Fruit fly (Drosophila melanogaster) whole organism, embryonic: ENCODE data around the gene Ctr9.

Experiments
- Adf1 ChIP-seq: fragments of 200-800 bp; sonication (Bioruptor generic); IDR thresholded peaks from 2 replicates; pipeline ENCODE4 v1.3.6; 2022; ENCODE audit warnings: missing biosample characterization, missing genetic modification characterization
- CG10366 ChIP-seq: fragments of 200-800 bp; sonication (Bioruptor generic); IDR thresholded peaks from 2 replicates; pipeline ENCODE4 v1.3.6; 2022; ENCODE audit warnings: missing biosample characterization, missing genetic modification characterization
- CG11696 ChIP-seq: fragments of 200-800 bp; sonication (Bioruptor generic); IDR thresholded peaks from 2 replicates; pipeline ENCODE4 v1.3.6; 2022; ENCODE audit warnings: missing biosample characterization, missing genetic modification characterization
- CG12071 ChIP-seq: fragments of 200-800 bp; sonication (Bioruptor generic); optimal IDR thresholded peaks from 3 replicates; lab custom pipeline; 2018; ENCODE audit warnings: missing biosample characterization, mild to moderate bottlenecking, missing genetic modification characterization
- CG12299 ChIP-seq: fragments of 200-800 bp; sonication (Bioruptor generic); optimal IDR thresholded peaks from 2 replicates; lab custom pipeline; 2018; ENCODE audit warnings: missing biosample characterization, mild to moderate bottlenecking, missing genetic modification characterization
- CG12391 ChIP-seq: fragments of 200-800 bp; sonication (Bioruptor generic); optimal IDR thresholded peaks from 3 replicates; lab custom pipeline; 2018; ENCODE audit warnings: missing biosample characterization, mild to moderate bottlenecking, missing genetic modification characterization, moderate library complexity
- CG13775 ChIP-seq: fragments of 200-800 bp; sonication (Bioruptor generic); optimal IDR thresholded peaks from 3 replicates; lab custom pipeline; 2017; ENCODE audit warnings: missing biosample characterization, mild to moderate bottlenecking, missing genetic modification characterization
- CG14050 ChIP-seq: fragments of 200-800 bp; sonication (Bioruptor generic); IDR thresholded peaks from 3 replicates; pipeline ENCODE4 v1.3.6; 2022; ENCODE audit warnings: missing biosample characterization, missing genetic modification characterization
- CG15269 ChIP-seq: fragments of 200-800 bp; sonication (Bioruptor generic); optimal IDR thresholded peaks from 2 replicates; lab custom pipeline; 2018; ENCODE audit warnings: missing biosample characterization, mild to moderate bottlenecking, missing genetic modification characterization, moderate library complexity
- CG15479 ChIP-seq: fragments of 200-800 bp; sonication (Bioruptor generic); optimal IDR thresholded peaks from 3 replicates; lab custom pipeline; 2019; ENCODE audit warnings: missing biosample characterization, mild to moderate bottlenecking, missing genetic modification characterization, moderate library complexity
- CG16815 ChIP-seq: fragments of 200-800 bp; sonication (Bioruptor generic); optimal IDR thresholded peaks from 3 replicates; lab custom pipeline; 2017; ENCODE audit warnings: missing biosample characterization, mild to moderate bottlenecking, missing genetic modification characterization
- CG33557 ChIP-seq: fragments of 200-800 bp; sonication (Bioruptor generic); optimal IDR thresholded peaks from 2 replicates; lab custom pipeline; 2019; ENCODE audit warnings: missing biosample characterization, mild to moderate bottlenecking, missing genetic modification characterization, moderate library complexity
- CG3838 ChIP-seq: fragments of 200-800 bp; sonication (Bioruptor generic); optimal IDR thresholded peaks from 3 replicates; lab custom pipeline; 2016; ENCODE audit warnings: missing biosample characterization, missing genetic modification characterization
- CG43689 ChIP-seq: fragments of 200-800 bp; sonication (Bioruptor generic); IDR thresholded peaks from 2 replicates; pipeline ENCODE4 v1.3.6; 2022; ENCODE audit warnings: missing biosample characterization, missing genetic modification characterization
- CG4424 ChIP-seq: fragments of 200-800 bp; sonication (Bioruptor generic); optimal IDR thresholded peaks from 3 replicates; lab custom pipeline; 2016; ENCODE audit warnings: missing biosample characterization, missing genetic modification characterization
- CG7745 ChIP-seq: fragments of 200-800 bp; sonication (Bioruptor generic); optimal IDR thresholded peaks from 2 replicates; lab custom pipeline; 2018; ENCODE audit warnings: missing biosample characterization, mild to moderate bottlenecking, missing genetic modification characterization, moderate library complexity
- CG7987 ChIP-seq: fragments of 200-800 bp; sonication (Bioruptor generic); optimal IDR thresholded peaks from 2 replicates; lab custom pipeline; 2018; ENCODE audit warnings: missing biosample characterization, mild to moderate bottlenecking, missing genetic modification characterization, moderate library complexity
- Dref ChIP-seq: fragments of 200-800 bp; sonication (Bioruptor generic); IDR thresholded peaks from 2 replicates; pipeline ENCODE4 v1.3.6; 2022; ENCODE audit warnings: missing biosample characterization, missing genetic modification characterization
- E2f2 ChIP-seq: fragments of 200-800 bp; sonication (Bioruptor generic); IDR thresholded peaks from 2 replicates; pipeline ENCODE4 v1.3.6; 2022; ENCODE audit warnings: missing biosample characterization, missing genetic modification characterization
- Eip74EF ChIP-seq, 2 experiments: fragments of 200-800 bp in 1 of 2; fragments of >200 bp in 1 of 2; sonication (Bioruptor generic) in 1 of 2; optimal IDR thresholded peaks; 2 replicates each; lab custom pipeline; 2017 to 2019; ENCODE audit warnings: missing biosample characterization in 2 of 2, missing genetic modification characterization in 2 of 2, mild to moderate bottlenecking in 1 of 2, moderate library complexity in 1 of 2
- Ets97D ChIP-seq: fragments of 200-800 bp; sonication (Bioruptor generic); optimal IDR thresholded peaks from 3 replicates; lab custom pipeline; 2016; ENCODE audit warnings: missing biosample characterization, missing genetic modification characterization
- MBD-R2 ChIP-seq: fragments of 200-800 bp; sonication (Bioruptor generic); IDR thresholded peaks from 2 replicates; pipeline ENCODE4 v1.3.6; 2022; ENCODE audit warnings: missing biosample characterization, missing genetic modification characterization
- Nf-YC ChIP-seq: fragments of 200-800 bp; optimal IDR thresholded peaks from 3 replicates; lab custom pipeline; 2019; ENCODE audit warnings: missing biosample characterization, mild to moderate bottlenecking, missing genetic modification characterization, moderate library complexity
- Pdp1 ChIP-seq, 2 experiments: fragments of 200-800 bp; sonication (Bioruptor generic); optimal IDR thresholded peaks; 3 replicates each; lab custom pipeline; 2016; ENCODE audit warnings: missing biosample characterization in 2 of 2, missing genetic modification characterization in 2 of 2, mild to moderate bottlenecking in 1 of 2, moderate library complexity in 1 of 2
- Poxn ChIP-seq: fragments of 200-800 bp; sonication (Bioruptor generic); IDR thresholded peaks from 2 replicates; pipeline ENCODE4 v1.3.6; 2022; ENCODE audit warnings: missing biosample characterization, missing genetic modification characterization
- Taf1 ChIP-seq: fragments of 200-800 bp; sonication (Bioruptor generic); IDR thresholded peaks from 2 replicates; pipeline ENCODE4 v1.3.6; 2022; ENCODE audit warnings: missing biosample characterization, missing genetic modification characterization
- Usf ChIP-seq: fragments of 200-800 bp; sonication (Bioruptor generic); optimal IDR thresholded peaks from 2 replicates; lab custom pipeline; 2017; ENCODE audit warnings: missing genotype, missing biosample characterization, missing genetic modification characterization
- al ChIP-seq: fragments of 200-800 bp; sonication (Bioruptor generic); IDR thresholded peaks from 2 replicates; pipeline ENCODE4 v1.3.6; 2022; ENCODE audit warnings: missing biosample characterization, missing genetic modification characterization
- chm ChIP-seq: fragments of 200-800 bp; sonication (Bioruptor generic); IDR thresholded peaks from 2 replicates; pipeline ENCODE4 v1.3.6; 2022; ENCODE audit warnings: missing biosample characterization, missing genetic modification characterization
- crol ChIP-seq: fragments of 200-800 bp; sonication (Bioruptor generic); IDR thresholded peaks from 2 replicates; pipeline ENCODE4 v1.3.6; 2022; ENCODE audit warnings: missing biosample characterization, missing genetic modification characterization
- cwo ChIP-seq: fragments of 200-800 bp; sonication (Bioruptor generic); optimal IDR thresholded peaks from 3 replicates; lab custom pipeline; 2017; ENCODE audit warnings: missing biosample characterization, missing genetic modification characterization, mild to moderate bottlenecking, moderate library complexity, missing genetic modification reagents
- emc ChIP-seq: fragments of 200-800 bp; sonication (Bioruptor generic); optimal IDR thresholded peaks from 2 replicates; lab custom pipeline; 2016; ENCODE audit warnings: missing biosample characterization, missing genetic modification characterization
- gfzf ChIP-seq: fragments of 200-800 bp; sonication (Bioruptor generic); optimal IDR thresholded peaks from 2 replicates; lab custom pipeline; 2016; ENCODE audit warnings: missing biosample characterization, mild to moderate bottlenecking, missing genetic modification characterization, moderate library complexity
- gsb ChIP-seq: fragments of 200-800 bp; sonication (Bioruptor generic); IDR thresholded peaks from 2 replicates; pipeline ENCODE4 v1.3.6; 2022; ENCODE audit warnings: missing biosample characterization, missing genetic modification characterization
- insv ChIP-seq, 2 experiments: fragments of 200-800 bp; sonication (Bioruptor generic); optimal IDR thresholded peaks; 3 replicates each; lab custom pipeline; 2016 to 2018; ENCODE audit warnings: missing biosample characterization in 2 of 2, missing genetic modification characterization in 2 of 2
- mld ChIP-seq: fragments of 200-800 bp; sonication (Bioruptor generic); IDR thresholded peaks from 3 replicates; pipeline ENCODE4 v1.3.6; 2022; ENCODE audit warnings: missing biosample characterization, missing genetic modification characterization; ENCODE audit not compliant: partially characterized antibody
- pum ChIP-seq: fragments of 200-800 bp; sonication (Bioruptor generic); optimal IDR thresholded peaks from 2 replicates; lab custom pipeline; 2016; ENCODE audit warnings: missing biosample characterization, missing genetic modification characterization
- repo ChIP-seq: fragments of 200-800 bp; sonication (Bioruptor generic); optimal IDR thresholded peaks from 2 replicates; lab custom pipeline; 2016; ENCODE audit warnings: missing biosample characterization, missing genetic modification characterization
- ro ChIP-seq: fragments of 200-800 bp; sonication (Bioruptor generic); IDR thresholded peaks from 2 replicates; pipeline ENCODE4 v1.3.6; 2022; ENCODE audit warnings: missing biosample characterization, missing genetic modification characterization
- row ChIP-seq: fragments of 200-800 bp; sonication (Bioruptor generic); IDR thresholded peaks from 3 replicates; pipeline ENCODE4 v1.3.6; 2022; ENCODE audit warnings: missing biosample characterization, missing genetic modification characterization
- seq ChIP-seq: fragments of 200-800 bp; sonication (Bioruptor generic); IDR thresholded peaks from 2 replicates; pipeline ENCODE4 v1.3.6; 2022; ENCODE audit warnings: missing biosample characterization, missing genetic modification characterization
- slou ChIP-seq: fragments of 200-800 bp; sonication (Bioruptor generic); optimal IDR thresholded peaks from 3 replicates; lab custom pipeline; 2016; ENCODE audit warnings: missing biosample characterization, missing genetic modification characterization
- so ChIP-seq: fragments of 200-800 bp; sonication (Bioruptor generic); IDR thresholded peaks from 3 replicates; pipeline ENCODE4 v1.3.6; 2022; ENCODE audit warnings: missing biosample characterization, missing genetic modification characterization
- tna ChIP-seq: fragments of 200-800 bp; sonication (Bioruptor generic); IDR thresholded peaks from 2 replicates; pipeline ENCODE4 v1.3.6; 2022; ENCODE audit warnings: missing biosample characterization, missing genetic modification characterization; ENCODE audit not compliant: partially characterized antibody
- unc-4 ChIP-seq: fragments of 200-800 bp; sonication (Bioruptor generic); IDR thresholded peaks from 2 replicates; pipeline ENCODE4 v1.3.6; 2022; ENCODE audit warnings: missing biosample characterization, missing genetic modification characterization; ENCODE audit not compliant: partially characterized antibody
- z ChIP-seq: fragments of 200-800 bp; sonication (Bioruptor generic); IDR thresholded peaks from 3 replicates; pipeline ENCODE4 v1.3.6; 2022; ENCODE audit warnings: missing biosample characterization, missing genetic modification characterization
- zen ChIP-seq: fragments of 200-800 bp; sonication (Bioruptor generic); optimal IDR thresholded peaks from 3 replicates; lab custom pipeline; 2018; ENCODE audit warnings: missing biosample characterization, mild to moderate bottlenecking, missing genetic modification characterization, moderate library complexity

The Ctr9 gene

dm6 chr3L:1349942-1350923 is 43.2 kb downstream of the Ctr9 start (continued):
- TF ChIP-seq CG4424 = peak; percentile 59
- peak; percentile 45 for TF ChIP-seq CG15479 (GFP tag; lab: Kevin White, UChicago)
- TF ChIP-seq Eip74EF (GFP tag; optimal IDR thresholded peaks at IDR 0.05; lab: Kevin White, UChicago) = no peak
- TF ChIP-seq unc-4 (GFP tag; lab: Robert Waterston, UW) = peak; percentile 97
- TF ChIP-seq Nf-YC (tag; lab: Kevin White, UChicago) = peak; percentile 41
- TF ChIP-seq CG13775 (GFP tag; lab: Kevin White, UChicago) = peak; percentile 19
- no peak for TF ChIP-seq Taf1
- no peak for TF ChIP-seq emc

- TF ChIP-seq seq (GFP tag; lab: Robert Waterston, UW) = no peak
- TF ChIP-seq CG33557 (GFP tag; lab: Kevin White, UChicago) = no peak
- TF ChIP-seq CG14050 = no peak
- TF ChIP-seq mld (GFP tag; lab: Robert Waterston, UW) = 0 out of 3 replicates have a peak, but pooled peaks have one; percentile 9
- peak; percentile 16 for TF ChIP-seq CG12391 (tag; lab: Kevin White, UChicago)
- no peak for TF ChIP-seq zen (tag; lab: Kevin White, UChicago)
- no peak for TF ChIP-seq CG16815 (GFP tag; lab: Kevin White, UChicago)
- no peak for TF ChIP-seq CG12071
- TF ChIP-seq Dref (GFP tag; lab: Robert Waterston, UW) = peak; percentile 44
- TF ChIP-seq repo (GFP tag; lab: Kevin White, UChicago) = no peak
- peak in 1 of 2 experiments; percentile 90 for TF ChIP-seq insv (GFP tag; optimal IDR thresholded peaks at IDR 0.05; lab: Kevin White, UChicago)
- TF ChIP-seq gsb = no peak
- no peak for TF ChIP-seq E2f2 (GFP tag; lab: Robert Waterston, UW)
- TF ChIP-seq Poxn (GFP tag; lab: Robert Waterston, UW) = no peak
- TF ChIP-seq MBD-R2 (GFP tag; lab: Robert Waterston, UW) = peak; percentile 34; the same call in 1 of the 2 replicates
- TF ChIP-seq chm (GFP tag; lab: Robert Waterston, UW) = no peak
- peak in 1 of 2 experiments; percentile 86 for TF ChIP-seq Pdp1 (GFP tag; optimal IDR thresholded peaks at IDR 0.05; lab: Kevin White, UChicago)
- TF ChIP-seq CG43689 (GFP tag; lab: Robert Waterston, UW) = no peak
These were observed 43.8 kb downstream of the Ctr9 start, which contains the start of gene CG9166 for dm6 chr3L:1350924-1351215. Gene CG9166, plus strand, starts transcription at chr3L:1351116.

- TF ChIP-seq Ets97D (peak; percentile 56), CG15269 (peak; percentile 40), ro (GFP tag; lab: Robert Waterston, UW) (no peak), Adf1 (GFP tag; lab: Robert Waterston, UW) (no peak; the same call in 1 of the 2 replicates), row (GFP tag; lab: Robert Waterston, UW) (peak; percentile 78), gfzf (GFP tag; lab: Kevin White, UChicago) (peak; percentile 15), so (no peak), unc-4 (GFP tag; lab: Robert Waterston, UW) (peak; percentile 86), cwo (GFP tag; lab: Kevin White, UChicago) (no peak), z (no peak), CG7745 (tag; lab: Kevin White, UChicago) (peak; percentile 6), al (GFP tag; lab: Robert Waterston, UW) (no peak), pum (GFP tag; lab: Kevin White, UChicago) (no peak), tna (GFP tag; lab: Robert Waterston, UW) (peak; percentile 74), Usf (GFP tag; lab: Kevin White, UChicago) (no peak), CG3838 (GFP tag; lab: Kevin White, UChicago) (no peak), slou (GFP tag; lab: Kevin White, UChicago) (no peak), CG12299 (tag; lab: Kevin White, UChicago) (no peak), CG10366 (GFP tag; lab: Robert Waterston, UW) (peak; percentile 20; the same call in 1 of the 2 replicates), CG7987 (GFP tag; lab: Kevin White, UChicago) (no peak), crol (GFP tag; lab: Robert Waterston, UW) (no peak), CG11696 (GFP tag; lab: Robert Waterston, UW) (no peak; the same call in 1 of the 2 replicates)
These were observed 45.0 kb downstream of the Ctr9 start for dm6 chr3L:1352065-1352464.
